Worm (Caenorhabditis elegans) whole organism, L2 larva: ENCODE measurements around the gene itm-2.

Experiments
- C34F6.9 ChIP-seq: fragments of 150-350 bp; optimal IDR thresholded peaks from 2 replicates; lab custom pipeline; 2014; ENCODE audit warnings: missing biosample characterization, missing genetic modification characterization
- F13H6.1 ChIP-seq: sonication (generic microtip); optimal IDR thresholded peaks from 2 replicates; lab custom pipeline; 2016; ENCODE audit warnings: missing genetic modification characterization, missing compliant biosample characterization
- R02D3.7 ChIP-seq: fragments of 150-350 bp; optimal IDR thresholded peaks from 2 replicates; lab custom pipeline; 2014; ENCODE audit warnings: missing biosample characterization, missing genetic modification characterization
- Y55F3AM.14 ChIP-seq: fragments of 200-800 bp; sonication (Bioruptor generic); optimal IDR thresholded peaks from 2 replicates; lab custom pipeline; 2018; ENCODE audit warnings: mild to moderate bottlenecking, missing genetic modification characterization, missing compliant biosample characterization
- ZK546.5 ChIP-seq: sonication (generic microtip); optimal IDR thresholded peaks from 2 replicates; lab custom pipeline; 2017; ENCODE audit warnings: missing biosample characterization, missing genetic modification characterization
- alr-1 ChIP-seq: fragments of 150-350 bp; optimal IDR thresholded peaks from 2 replicates; lab custom pipeline; 2014; ENCODE audit warnings: missing biosample characterization, missing genetic modification characterization
- aly-2 ChIP-seq: fragments of 150-350 bp; optimal IDR thresholded peaks from 2 replicates; lab custom pipeline; 2014; ENCODE audit warnings: missing biosample characterization, missing genetic modification characterization
- blmp-1 ChIP-seq: sonication (generic microtip); optimal IDR thresholded peaks from 2 replicates; lab custom pipeline; 2017; ENCODE audit warnings: missing genetic modification characterization, mild to moderate bottlenecking, missing compliant biosample characterization, antibody characterized with exemption, moderate library complexity; ENCODE audit not compliant: insufficient read depth
- ceh-16 ChIP-seq: fragments of 150-350 bp; optimal IDR thresholded peaks from 2 replicates; lab custom pipeline; 2014; ENCODE audit warnings: missing biosample characterization, missing genetic modification characterization
- ceh-82 ChIP-seq: fragments of 150-350 bp; optimal IDR thresholded peaks from 2 replicates; lab custom pipeline; 2014; ENCODE audit warnings: missing biosample characterization, missing genetic modification characterization
- crh-2 ChIP-seq: sonication (generic microtip); optimal IDR thresholded peaks from 2 replicates; lab custom pipeline; 2017; ENCODE audit warnings: missing biosample characterization, missing genetic modification characterization
- dmd-4 ChIP-seq: sonication (generic microtip); optimal IDR thresholded peaks from 2 replicates; lab custom pipeline; 2017; ENCODE audit warnings: missing biosample characterization, missing genetic modification characterization
- egl-27 ChIP-seq: sonication (generic microtip); optimal IDR thresholded peaks from 3 replicates; lab custom pipeline; 2017; ENCODE audit warnings: missing biosample characterization, missing genetic modification reagents, missing genetic modification characterization
- elt-1 ChIP-seq: fragments of 150-350 bp; optimal IDR thresholded peaks from 2 replicates; lab custom pipeline; 2014; ENCODE audit warnings: missing biosample characterization, missing genetic modification characterization
- elt-3 ChIP-seq: sonication (generic microtip); optimal IDR thresholded peaks from 2 replicates; lab custom pipeline; 2017; ENCODE audit warnings: missing biosample characterization, missing genetic modification characterization
- fos-1 ChIP-seq: fragments of 150-350 bp; optimal IDR thresholded peaks from 2 replicates; lab custom pipeline; 2014; ENCODE audit warnings: missing biosample characterization, missing genetic modification characterization
- gmeb-1 ChIP-seq: fragments of 150-350 bp; optimal IDR thresholded peaks from 2 replicates; lab custom pipeline; 2014; ENCODE audit warnings: missing biosample characterization, missing genetic modification characterization
- lin-13 ChIP-seq: fragments of 150-350 bp; optimal IDR thresholded peaks from 2 replicates; lab custom pipeline; 2014; ENCODE audit warnings: missing biosample characterization, missing genetic modification reagents, missing genetic modification characterization
- lin-39 ChIP-seq: fragments of 150-350 bp; optimal IDR thresholded peaks from 2 replicates; lab custom pipeline; 2014; ENCODE audit warnings: missing biosample characterization, missing genetic modification reagents, missing genetic modification characterization
- lsy-2 ChIP-seq, 2 experiments: fragments of 150-350 bp in 1 of 2; sonication (generic microtip) in 1 of 2; optimal IDR thresholded peaks; 2 replicates each; lab custom pipeline; 2014 to 2017; ENCODE audit warnings: missing biosample characterization in 2 of 2, missing genetic modification characterization in 2 of 2
- mab-5 ChIP-seq: fragments of 150-350 bp; optimal IDR thresholded peaks from 2 replicates; lab custom pipeline; 2014; ENCODE audit warnings: missing biosample characterization, missing genetic modification characterization
- mbf-1 ChIP-seq: sonication (generic microtip); optimal IDR thresholded peaks from 2 replicates; lab custom pipeline; 2017; ENCODE audit warnings: missing biosample characterization, missing genetic modification characterization
- mdl-1 ChIP-seq, 2 experiments: fragments of 150-350 bp in 1 of 2; sonication (generic microtip) in 1 of 2; optimal IDR thresholded peaks; 2 replicates each; lab custom pipeline; 2017; ENCODE audit warnings: missing biosample characterization in 2 of 2, missing genetic modification characterization in 2 of 2
- nhr-10 ChIP-seq: sonication (generic microtip); optimal IDR thresholded peaks from 2 replicates; lab custom pipeline; 2017; ENCODE audit warnings: missing biosample characterization, missing genetic modification characterization
- nhr-11 ChIP-seq: fragments of 150-350 bp; optimal IDR thresholded peaks from 2 replicates; lab custom pipeline; 2014; ENCODE audit warnings: missing biosample characterization, missing genetic modification characterization
- nhr-12 ChIP-seq: fragments of 150-350 bp; optimal IDR thresholded peaks from 2 replicates; lab custom pipeline; 2014; ENCODE audit warnings: missing biosample characterization, missing genetic modification characterization
- nhr-129 ChIP-seq: fragments of 150-350 bp; optimal IDR thresholded peaks from 2 replicates; lab custom pipeline; 2014; ENCODE audit warnings: missing biosample characterization, missing genetic modification characterization
- nhr-21 ChIP-seq: fragments of 150-350 bp; optimal IDR thresholded peaks from 2 replicates; lab custom pipeline; 2014; ENCODE audit warnings: missing biosample characterization, missing genetic modification characterization
- nhr-23 ChIP-seq: fragments of 150-350 bp; optimal IDR thresholded peaks from 2 replicates; lab custom pipeline; 2014; ENCODE audit warnings: missing biosample characterization, missing genetic modification reagents, missing genetic modification characterization
- nhr-237 ChIP-seq: fragments of 150-350 bp; optimal IDR thresholded peaks from 2 replicates; lab custom pipeline; 2014; ENCODE audit warnings: missing biosample characterization, missing genetic modification characterization
- nhr-25 ChIP-seq: fragments of 150-350 bp; sonication (generic microtip); optimal IDR thresholded peaks from 3 replicates; lab custom pipeline; 2014; ENCODE audit warnings: missing biosample characterization, missing genetic modification characterization
- nhr-6 ChIP-seq: fragments of 150-350 bp; optimal IDR thresholded peaks from 2 replicates; lab custom pipeline; 2014; ENCODE audit warnings: missing biosample characterization, missing genetic modification characterization
- nhr-77 ChIP-seq: fragments of 150-350 bp; optimal IDR thresholded peaks from 2 replicates; lab custom pipeline; 2014; ENCODE audit warnings: missing biosample characterization, missing genetic modification characterization
- peb-1 ChIP-seq: fragments of 150-350 bp; optimal IDR thresholded peaks from 2 replicates; lab custom pipeline; 2014; ENCODE audit warnings: missing biosample characterization, missing genetic modification characterization
- skn-1 ChIP-seq: sonication (generic microtip); optimal IDR thresholded peaks from 2 replicates; lab custom pipeline; 2017; ENCODE audit warnings: missing biosample characterization, missing genetic modification characterization
- sma-3 ChIP-seq: sonication (generic microtip); optimal IDR thresholded peaks from 2 replicates; lab custom pipeline; 2016; ENCODE audit warnings: missing genetic modification reagents, missing genetic modification characterization, missing compliant biosample characterization
- sma-9 ChIP-seq, 2 experiments: fragments of 150-350 bp in 1 of 2; sonication (generic microtip) in 1 of 2; optimal IDR thresholded peaks; 2 replicates each; lab custom pipeline; 2014 to 2016; ENCODE audit warnings: missing genetic modification characterization in 2 of 2, mild to moderate bottlenecking in 1 of 2, missing biosample characterization in 1 of 2, missing compliant biosample characterization in 1 of 2, missing genetic modification reagents in 1 of 2, moderate library complexity in 1 of 2
- snpc-4 ChIP-seq: fragments of 150-350 bp; optimal IDR thresholded peaks from 2 replicates; lab custom pipeline; 2014; ENCODE audit warnings: missing biosample characterization, missing genetic modification characterization
- unc-39 ChIP-seq: fragments of 150-350 bp; optimal IDR thresholded peaks from 2 replicates; lab custom pipeline; 2014; ENCODE audit warnings: missing biosample characterization, missing genetic modification characterization
- unc-55 ChIP-seq: fragments of 150-350 bp; sonication (generic microtip); optimal IDR thresholded peaks from 3 replicates; lab custom pipeline; 2014; ENCODE audit warnings: missing biosample characterization, missing genetic modification reagents, missing genetic modification characterization
- unc-62 ChIP-seq: fragments of 150-350 bp; optimal IDR thresholded peaks from 2 replicates; lab custom pipeline; 2014; ENCODE audit warnings: missing biosample characterization, missing genetic modification reagents, missing genetic modification characterization
- zag-1 ChIP-seq: fragments of 150-350 bp; optimal IDR thresholded peaks from 2 replicates; lab custom pipeline; 2014; ENCODE audit warnings: missing biosample characterization, missing genetic modification characterization
- ztf-1 ChIP-seq: fragments of 200-800 bp; sonication (Bioruptor generic); conservative IDR thresholded peaks from 2 replicates; pipeline ENCODE4 v1.3.6; 2022; ENCODE audit warnings: missing genetic modification characterization, missing compliant biosample characterization
- ztf-11 ChIP-seq: sonication (generic microtip); optimal IDR thresholded peaks from 2 replicates; lab custom pipeline; 2017; ENCODE audit warnings: missing biosample characterization, missing genetic modification characterization
- ztf-4 ChIP-seq: fragments of 150-350 bp; optimal IDR thresholded peaks from 2 replicates; lab custom pipeline; 2014; ENCODE audit warnings: missing biosample characterization, missing genetic modification characterization

The itm-2 gene

DNA sequence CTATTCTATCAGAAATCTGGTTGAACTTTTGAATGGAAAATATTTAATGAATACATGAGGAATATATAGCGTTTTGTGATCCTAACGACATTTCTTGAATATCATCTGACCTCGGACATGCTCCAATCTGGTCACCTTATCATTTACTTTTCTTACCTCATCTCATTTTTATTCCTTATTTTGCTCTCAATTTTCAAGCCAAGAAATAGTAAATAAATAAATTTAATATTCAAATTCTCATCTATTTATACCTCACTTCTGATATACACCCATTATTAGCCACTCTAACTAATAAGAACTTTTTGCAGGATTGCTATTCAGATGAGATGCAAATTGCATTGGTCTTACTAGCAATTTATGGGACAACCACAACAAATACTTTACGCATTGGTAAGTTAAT lies 16.0 kb downstream of the itm-2 start, which contains the start of gene ddr-1:
Gene ddr-1 (plus strand): TSS at position 301 of the 400 bp plus-strand sequence.
- TF ChIP-seq nhr-129 (tag; lab: Kevin White, UChicago) (no peak), fos-1 (tag; lab: Kevin White, UChicago) (no peak), unc-55 (GFP tag; lab: Kevin White, UChicago) (no peak), ceh-16 (tag; lab: Kevin White, UChicago) (no peak), unc-39 (tag; lab: Kevin White, UChicago) (no peak), elt-1 (no peak), skn-1 (tag; lab: Kevin White, UChicago) (no peak), R02D3.7 (tag; lab: Kevin White, UChicago) (no peak), zag-1 (no peak), nhr-6 (tag; lab: Kevin White, UChicago) (no peak), ztf-11 (no peak), nhr-25 (tag; lab: Kevin White, UChicago) (no peak), lin-13 (GFP tag; lab: Kevin White, UChicago) (no peak)

DNA sequence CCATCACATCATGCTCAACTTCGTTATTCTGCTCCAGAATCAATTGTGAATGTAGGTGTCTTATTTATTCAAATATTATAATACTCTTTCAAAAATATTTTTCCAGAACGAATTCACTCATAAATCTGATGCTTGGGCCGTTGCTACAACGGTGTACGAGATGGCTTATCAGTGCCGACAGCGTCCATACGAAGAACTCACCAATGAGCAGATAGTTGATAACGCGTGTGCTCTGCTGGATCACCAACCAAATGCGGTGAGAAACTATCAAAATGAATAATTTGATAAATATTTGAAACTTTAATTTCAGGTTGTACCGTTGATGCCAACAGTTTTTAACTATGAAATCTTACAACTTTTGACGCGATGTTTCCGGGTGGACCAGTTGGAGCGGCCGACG lies 20.7 kb downstream of the itm-2 start:
- TF ChIP-seq fos-1 (tag; lab: Kevin White, UChicago), result peak; percentile 67
- no peak for TF ChIP-seq skn-1 (tag; lab: Kevin White, UChicago)

DNA sequence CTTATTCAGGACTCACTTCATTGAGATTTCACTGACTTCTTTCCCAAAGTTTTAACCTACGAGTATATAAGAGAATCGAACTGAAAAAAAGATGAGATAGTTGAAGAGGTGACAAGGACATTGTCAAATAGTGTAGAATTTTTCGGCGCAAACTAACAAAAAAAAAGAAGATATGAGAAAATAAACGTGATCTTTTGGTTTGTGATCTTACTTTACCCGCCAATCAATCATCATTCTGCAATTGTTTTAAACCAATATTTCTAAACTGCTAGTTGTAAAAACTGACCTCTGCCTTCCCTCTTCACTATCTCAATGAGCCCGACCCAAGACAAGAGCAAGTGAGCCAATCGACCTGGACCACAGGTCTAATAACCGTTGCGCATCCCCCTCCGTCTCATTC lies 21.2 kb downstream of the itm-2 start:
- TF ChIP-seq sma-9 (GFP tag; optimal IDR thresholded peaks at IDR 0.05; lab: Kevin White, UChicago) (peak; percentile 28), sma-9 (tag; optimal IDR thresholded peaks at IDR 0.05; lab: Kevin White, UChicago) (no peak), nhr-12 (tag; lab: Kevin White, UChicago) (no peak), elt-1 (no peak), gmeb-1 (no peak)

DNA sequence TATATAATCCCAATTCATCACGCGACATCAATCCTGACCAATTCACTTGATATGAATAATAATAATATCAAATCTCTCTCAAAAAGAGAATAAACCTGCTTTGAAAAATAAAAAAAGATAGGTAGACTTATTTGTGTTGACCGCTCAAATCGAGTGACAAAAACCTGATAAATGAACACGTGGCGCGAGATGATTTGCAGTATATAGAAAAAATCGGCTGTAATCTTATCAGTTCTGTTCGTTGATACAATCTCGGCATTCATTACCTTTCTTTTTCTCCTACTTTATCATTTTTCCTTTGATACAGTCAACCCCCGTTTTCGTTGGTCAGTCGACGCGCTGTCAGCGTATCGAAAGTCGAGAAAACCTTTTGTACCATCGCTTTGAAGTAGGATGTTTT lies 22.3 kb downstream of the itm-2 start:
- TF ChIP-seq lin-13 (GFP tag; lab: Kevin White, UChicago) (no peak), zag-1 (no peak), nhr-237 (tag; lab: Kevin White, UChicago) (no peak), gmeb-1 (peak; percentile 29), lin-39 (tag; lab: Kevin White, UChicago) (no peak), ztf-4 (tag; lab: Kevin White, UChicago) (no peak), nhr-23 (no peak), nhr-77 (tag; lab: Kevin White, UChicago) (no peak), sma-3 (peak; percentile 78), ceh-82 (tag; lab: Kevin White, UChicago) (no peak), fos-1 (tag; lab: Kevin White, UChicago) (peak; percentile 85), mbf-1 (no peak), ceh-16 (tag; lab: Kevin White, UChicago) (no peak), mab-5 (tag; lab: Kevin White, UChicago) (no peak), sma-9 (GFP tag; optimal IDR thresholded peaks at IDR 0.05; lab: Kevin White, UChicago) (peak; percentile 91), sma-9 (tag; optimal IDR thresholded peaks at IDR 0.05; lab: Kevin White, UChicago) (no peak), unc-62 (no peak), unc-39 (tag; lab: Kevin White, UChicago) (no peak), nhr-21 (tag; lab: Kevin White, UChicago) (peak; percentile 32), dmd-4 (no peak), elt-3 (tag; lab: Kevin White, UChicago) (no peak), mdl-1 (tag; optimal IDR thresholded peaks at IDR 0.05; lab: Kevin White, UChicago) (peak in 1 of 2 experiments; percentile 34), ztf-1 (no peak), nhr-12 (tag; lab: Kevin White, UChicago) (no peak), ZK546.5 (tag; lab: Kevin White, UChicago) (no peak), nhr-25 (tag; lab: Kevin White, UChicago) (peak; percentile 51), elt-1 (no peak), ztf-11 (no peak), unc-55 (GFP tag; lab: Kevin White, UChicago) (no peak), aly-2 (tag; lab: Kevin White, UChicago) (no peak), R02D3.7 (tag; lab: Kevin White, UChicago) (no peak), nhr-10 (no peak), C34F6.9 (tag; lab: Kevin White, UChicago) (no peak), Y55F3AM.14 (no peak), snpc-4 (tag; lab: Kevin White, UChicago) (no peak), alr-1 (no peak), nhr-129 (tag; lab: Kevin White, UChicago) (no peak), peb-1 (tag; lab: Kevin White, UChicago) (no peak), F13H6.1 (tag; lab: Kevin White, UChicago) (peak; percentile 51), nhr-11 (no peak), lsy-2 (tag; optimal IDR thresholded peaks at IDR 0.05; lab: Kevin White, UChicago) (no peak), blmp-1 (tag; lab: Kevin White, UChicago) (peak; percentile 78), egl-27 (peak; percentile 44), skn-1 (tag; lab: Kevin White, UChicago) (no peak), crh-2 (tag; lab: Kevin White, UChicago) (peak; percentile 89)
